Worm (Caenorhabditis elegans) whole organism, L4/young adult: ENCODE measurements around the gene F08D12.4.

ENCODE experiments used
- dao-5 ChIP-seq: sonication (generic microtip); optimal IDR thresholded peaks from 2 replicates; lab custom pipeline; 2016; ENCODE audit warnings: missing genotype, missing genetic modification characterization, moderate library complexity, missing compliant biosample characterization
- him-1 ChIP-seq: sonication (generic microtip); optimal IDR thresholded peaks from 2 replicates; lab custom pipeline; 2016; ENCODE audit warnings: missing genotype, missing genetic modification reagents, missing genetic modification characterization, missing compliant biosample characterization

- TF ChIP-seq dao-5 (no peak), him-1 (no peak)
These were observed 25.4 kb upstream of the F08D12.4 start, which contains the start of gene F29A7.6 for ce11 chrII:2752536-2752935.
